Worm (Caenorhabditis elegans) whole organism, mixed stage, embryonic: ENCODE data around the gene srg-46.

Source experiments
- elt-1 ChIP-seq: sonication (generic microtip); optimal IDR thresholded peaks from 2 replicates; lab custom pipeline; 2017; ENCODE audit warnings: missing genetic modification characterization, mild to moderate bottlenecking, missing compliant biosample characterization, antibody characterized with exemption, moderate library complexity, borderline replicate concordance; ENCODE audit not compliant: insufficient read depth
- elt-3 ChIP-seq: fragments of 150-350 bp; optimal IDR thresholded peaks from 2 replicates; lab custom pipeline; 2014; ENCODE audit warnings: missing biosample characterization, missing genetic modification characterization
- flh-1 ChIP-seq: fragments of 200-800 bp; sonication (Bioruptor generic); optimal IDR thresholded peaks from 2 replicates; lab custom pipeline; 2018; ENCODE audit warnings: mild to moderate bottlenecking, missing genetic modification characterization, moderate library complexity, missing compliant biosample characterization
- ham-2 ChIP-seq: fragments of 200-800 bp; sonication (Bioruptor generic); optimal IDR thresholded peaks from 2 replicates; lab custom pipeline; 2018; ENCODE audit warnings: mild to moderate bottlenecking, missing genetic modification characterization, missing compliant biosample characterization
- nhr-12 ChIP-seq: fragments of 150-350 bp; optimal IDR thresholded peaks from 2 replicates; lab custom pipeline; 2014; ENCODE audit warnings: missing biosample characterization, missing genetic modification characterization
- nhr-237 ChIP-seq: fragments of 150-350 bp; optimal IDR thresholded peaks from 2 replicates; lab custom pipeline; 2014; ENCODE audit warnings: missing biosample characterization, missing genetic modification characterization
- nhr-76 ChIP-seq: sonication (generic microtip); optimal IDR thresholded peaks from 2 replicates; lab custom pipeline; 2017; ENCODE audit warnings: missing biosample characterization, missing genetic modification characterization
- pha-4 ChIP-seq: fragments of 150-350 bp; optimal IDR thresholded peaks from 2 replicates; lab custom pipeline; 2018; ENCODE audit warnings: missing biosample characterization, missing genetic modification reagents, missing genetic modification characterization
- snpc-4 ChIP-seq: fragments of 150-350 bp; optimal IDR thresholded peaks from 2 replicates; lab custom pipeline; 2014; ENCODE audit warnings: missing biosample characterization, missing genetic modification characterization

DNA sequence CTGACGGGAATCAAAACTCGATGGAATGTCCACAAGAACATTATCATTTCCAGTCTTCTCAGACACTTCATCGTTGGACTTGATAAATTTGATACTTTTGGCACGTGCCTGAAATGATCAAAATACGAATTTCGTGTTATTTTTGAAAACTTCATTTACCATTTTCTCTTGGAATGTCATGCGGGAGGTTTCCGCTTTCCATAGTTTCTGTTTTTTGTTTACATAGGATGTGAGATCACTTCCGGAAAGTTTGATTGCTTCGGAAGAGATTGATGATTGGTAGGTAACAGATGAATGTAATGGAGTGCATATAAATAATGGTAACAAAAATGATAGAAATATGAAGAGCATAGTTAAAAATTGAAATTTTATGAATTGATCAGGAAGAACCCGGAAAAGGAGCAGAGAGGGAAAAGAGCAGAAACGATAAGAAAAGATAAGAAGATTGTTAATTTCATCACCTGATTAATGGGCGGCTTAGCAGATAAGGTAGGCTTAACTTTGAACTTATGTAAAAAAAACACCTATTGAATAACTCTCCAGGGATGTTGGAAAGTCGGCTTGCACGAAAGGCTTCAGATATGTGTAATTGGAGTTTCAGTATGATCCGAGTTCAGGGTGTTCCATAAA is 5.7 kb upstream of the srg-46 start, which contains the start of gene F32H5.1:
- TF ChIP-seq nhr-237 (tag; lab: Kevin White, UChicago) (no peak), nhr-76 (tag; lab: Kevin White, UChicago) (no peak), snpc-4 (tag; lab: Kevin White, UChicago) (no peak), flh-1 (GFP tag; lab: Kevin White, UChicago) (no peak), pha-4 (no peak), elt-3 (tag; lab: Kevin White, UChicago) (no peak), nhr-12 (tag; lab: Kevin White, UChicago) (no peak), elt-1 (tag; lab: Kevin White, UChicago) (no peak), ham-2 (GFP tag; lab: Kevin White, UChicago) (no peak)
